Fruit fly (Drosophila melanogaster) whole organism, pupa: ENCODE measurements around the gene scpr-C.

Experiments used
- CG10348 ChIP-seq: fragments of 200-800 bp; sonication (Bioruptor generic); IDR thresholded peaks from 2 replicates; pipeline ENCODE4 v1.3.6; 2022; ENCODE audit warnings: missing biosample characterization, missing genetic modification characterization
- CG12605 ChIP-seq: fragments of 200-800 bp; sonication (Bioruptor generic); IDR thresholded peaks from 2 replicates; pipeline ENCODE4 v1.3.6; 2022; ENCODE audit warnings: missing biosample characterization, missing genetic modification characterization
- CG17806 ChIP-seq: fragments of 200-800 bp; sonication (Bioruptor generic); optimal IDR thresholded peaks from 2 replicates; lab custom pipeline; 2018; ENCODE audit warnings: missing biosample characterization, mild to moderate bottlenecking, missing genetic modification characterization, moderate library complexity
- CG9948 ChIP-seq: fragments of 200-800 bp; sonication (Bioruptor generic); optimal IDR thresholded peaks from 2 replicates; lab custom pipeline; 2018; ENCODE audit warnings: missing biosample characterization, mild to moderate bottlenecking, missing genetic modification characterization, moderate library complexity
- D1 ChIP-seq: fragments of 200-800 bp; sonication (Bioruptor generic); optimal IDR thresholded peaks from 2 replicates; lab custom pipeline; 2018; ENCODE audit warnings: missing biosample characterization, mild to moderate bottlenecking, missing genetic modification characterization, moderate library complexity
- EcR ChIP-seq: fragments of 200-800 bp; sonication (Bioruptor generic); optimal IDR thresholded peaks from 3 replicates; lab custom pipeline; 2019; ENCODE audit warnings: missing biosample characterization, missing genetic modification characterization, mild to moderate bottlenecking, moderate library complexity, missing genetic modification reagents
- Pif1A ChIP-seq: fragments of 200-800 bp; sonication (Bioruptor generic); optimal IDR thresholded peaks from 3 replicates; lab custom pipeline; 2016; ENCODE audit warnings: missing biosample characterization, missing genetic modification characterization

DNA sequence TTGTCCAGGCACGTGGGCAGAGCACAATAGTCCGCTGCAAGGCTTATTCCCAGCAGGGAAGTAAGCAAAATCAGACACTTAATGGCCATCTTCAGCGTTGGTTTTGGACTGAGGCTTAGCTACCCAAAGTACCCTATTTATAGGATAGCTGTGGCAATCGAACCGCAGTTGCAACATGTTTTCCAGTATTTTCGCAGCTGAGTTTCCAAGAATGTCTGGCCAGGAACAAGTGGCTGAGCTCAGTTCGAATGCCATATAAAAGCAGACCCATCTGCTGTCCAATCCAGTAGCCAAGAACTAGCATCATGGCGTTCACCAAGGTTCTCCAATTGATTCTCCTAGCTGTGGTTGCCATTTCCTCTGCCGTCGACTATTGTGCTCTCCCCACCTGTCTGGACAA is 15.6 kb downstream of the scpr-C start, which contains the start of the genes scpr-B and scpr-A:
- TF ChIP-seq CG12605 (GFP tag; lab: Robert Waterston, UW): no peak
- TF ChIP-seq EcR (GFP tag; lab: Kevin White, UChicago): no peak
- TF ChIP-seq CG9948 (tag; lab: Kevin White, UChicago): no peak
- TF ChIP-seq Pif1A (GFP tag; lab: Kevin White, UChicago): no peak
- no peak for TF ChIP-seq CG17806
- no peak for TF ChIP-seq D1 (tag; lab: Kevin White, UChicago)
- no peak for TF ChIP-seq CG10348
